Fruit fly (Drosophila melanogaster) whole organism, embryonic: ENCODE measurements around the gene Pdhb.

ENCODE experiments used
- BtbVII ChIP-seq: fragments of 200-800 bp; sonication (Bioruptor generic); optimal IDR thresholded peaks from 3 replicates; lab custom pipeline; 2017; ENCODE audit warnings: missing biosample characterization, mild to moderate bottlenecking, missing genetic modification characterization
- CG10565 ChIP-seq: fragments of 200-800 bp; sonication (Bioruptor generic); optimal IDR thresholded peaks from 3 replicates; lab custom pipeline; 2016; ENCODE audit warnings: missing biosample characterization, mild to moderate bottlenecking, missing genetic modification characterization
- CG11093 ChIP-seq: fragments of 200-800 bp; sonication (Bioruptor generic); IDR thresholded peaks from 3 replicates; pipeline ENCODE4 v1.3.6; 2022; ENCODE audit warnings: missing biosample characterization, missing genetic modification characterization
- CG11504 ChIP-seq: fragments of 200-800 bp; sonication (Bioruptor generic); optimal IDR thresholded peaks from 3 replicates; lab custom pipeline; 2019; ENCODE audit warnings: missing biosample characterization, mild to moderate bottlenecking, missing genetic modification characterization, moderate library complexity
- CG11695 ChIP-seq: fragments of 200-800 bp; sonication (Bioruptor generic); IDR thresholded peaks from 3 replicates; pipeline ENCODE4 v1.3.6; 2022; ENCODE audit warnings: missing biosample characterization, missing genetic modification characterization
- CG12769 ChIP-seq: fragments of 200-800 bp; sonication (Bioruptor generic); optimal IDR thresholded peaks from 2 replicates; lab custom pipeline; 2019; ENCODE audit warnings: missing biosample characterization, mild to moderate bottlenecking, missing genetic modification characterization, moderate library complexity
- CG15479 ChIP-seq: fragments of 200-800 bp; sonication (Bioruptor generic); optimal IDR thresholded peaks from 3 replicates; lab custom pipeline; 2019; ENCODE audit warnings: missing biosample characterization, mild to moderate bottlenecking, missing genetic modification characterization, moderate library complexity
- CG1603 ChIP-seq: fragments of 200-800 bp; sonication (Bioruptor generic); optimal IDR thresholded peaks from 2 replicates; lab custom pipeline; 2019; ENCODE audit warnings: missing biosample characterization, mild to moderate bottlenecking, missing genetic modification characterization, moderate library complexity
- CG17328 ChIP-seq: fragments of 200-800 bp; sonication (Bioruptor generic); IDR thresholded peaks from 2 replicates; pipeline ENCODE4 v1.3.6; 2022; ENCODE audit warnings: missing biosample characterization, missing genetic modification characterization
- CG17359 ChIP-seq: fragments of 200-800 bp; sonication (Bioruptor generic); optimal IDR thresholded peaks from 3 replicates; lab custom pipeline; 2018; ENCODE audit warnings: missing biosample characterization, mild to moderate bottlenecking, missing genetic modification characterization, moderate library complexity
- CG17829 ChIP-seq: fragments of 200-800 bp; optimal IDR thresholded peaks from 2 replicates; lab custom pipeline; 2019; ENCODE audit warnings: missing biosample characterization, mild to moderate bottlenecking, missing genetic modification characterization, moderate library complexity
- CG18599 ChIP-seq: fragments of 200-800 bp; sonication (Bioruptor generic); optimal IDR thresholded peaks from 3 replicates; lab custom pipeline; 2017; ENCODE audit warnings: missing biosample characterization, missing genetic modification characterization, mild to moderate bottlenecking, moderate library complexity, missing genetic modification reagents
- CG2875 ChIP-seq: fragments of 200-800 bp; sonication (Bioruptor generic); optimal IDR thresholded peaks from 2 replicates; lab custom pipeline; 2017; ENCODE audit warnings: missing biosample characterization, mild to moderate bottlenecking, missing genetic modification characterization, missing genetic modification reagents
- CG34422 ChIP-seq: fragments of 200-800 bp; sonication (Bioruptor generic); IDR thresholded peaks from 3 replicates; pipeline ENCODE4 v1.3.6; 2022; ENCODE audit warnings: missing biosample characterization, missing genetic modification characterization
- CG6175 ChIP-seq: fragments of 200-800 bp; sonication (Bioruptor generic); IDR thresholded peaks from 3 replicates; pipeline ENCODE4 v1.3.6; 2022; ENCODE audit warnings: missing biosample characterization, missing genetic modification characterization
- CG7357 ChIP-seq: fragments of 200-800 bp; sonication (Bioruptor generic); IDR thresholded peaks from 3 replicates; pipeline ENCODE4 v1.3.6; 2022; ENCODE audit warnings: missing biosample characterization, missing genetic modification characterization
- CG9817 ChIP-seq: fragments of 200-800 bp; sonication (Bioruptor generic); optimal IDR thresholded peaks from 2 replicates; lab custom pipeline; 2018; ENCODE audit warnings: missing biosample characterization, mild to moderate bottlenecking, missing genetic modification characterization, moderate library complexity
- D19B ChIP-seq: fragments of 200-800 bp; sonication (Bioruptor generic); optimal IDR thresholded peaks from 2 replicates; lab custom pipeline; 2017; ENCODE audit warnings: missing biosample characterization, mild to moderate bottlenecking, missing genetic modification characterization
- Dad ChIP-seq: fragments of 200-800 bp; sonication (Bioruptor generic); optimal IDR thresholded peaks from 3 replicates; lab custom pipeline; 2016; ENCODE audit warnings: missing biosample characterization, missing genetic modification characterization
- Ets65A ChIP-seq: fragments of 200-800 bp; sonication (Bioruptor generic); peaks from one replicate; lab custom pipeline; 2016; ENCODE audit warnings: missing biosample characterization, missing genetic modification characterization
- Ets97D ChIP-seq: fragments of 200-800 bp; sonication (Bioruptor generic); optimal IDR thresholded peaks from 3 replicates; lab custom pipeline; 2016; ENCODE audit warnings: missing biosample characterization, missing genetic modification characterization
- Gug ChIP-seq: fragments of 200-800 bp; sonication (Bioruptor generic); IDR thresholded peaks from 4 replicates; pipeline ENCODE4 v1.3.6; 2022; ENCODE audit warnings: missing biosample characterization, missing genetic modification characterization
- H15 ChIP-seq: fragments of 200-800 bp; sonication (Bioruptor generic); IDR thresholded peaks from 3 replicates; pipeline ENCODE4 v1.3.6; 2022; ENCODE audit warnings: missing biosample characterization, missing genetic modification characterization
- HLHmδ ChIP-seq: fragments of 200-800 bp; sonication (Bioruptor generic); optimal IDR thresholded peaks from 2 replicates; lab custom pipeline; 2018; ENCODE audit warnings: missing biosample characterization, mild to moderate bottlenecking, missing genetic modification characterization, moderate library complexity
- Hand ChIP-seq: fragments of 200-800 bp; sonication (Bioruptor generic); optimal IDR thresholded peaks from 2 replicates; lab custom pipeline; 2017; ENCODE audit warnings: mild to moderate bottlenecking, missing biosample characterization, missing genetic modification reagents, missing genetic modification characterization
- Hr3 ChIP-seq: fragments of 200-800 bp; sonication (Bioruptor generic); optimal IDR thresholded peaks from 3 replicates; lab custom pipeline; 2016; ENCODE audit warnings: missing biosample characterization, missing genetic modification characterization
- Hsf ChIP-seq: fragments of 200-800 bp; sonication (Bioruptor generic); optimal IDR thresholded peaks from 3 replicates; lab custom pipeline; 2016; ENCODE audit warnings: missing biosample characterization, missing genetic modification characterization
- Pdp1 ChIP-seq, 2 experiments: fragments of 200-800 bp; sonication (Bioruptor generic); optimal IDR thresholded peaks; 3 replicates each; lab custom pipeline; 2016; ENCODE audit warnings: missing biosample characterization in 2 of 2, missing genetic modification characterization in 2 of 2, mild to moderate bottlenecking in 1 of 2, moderate library complexity in 1 of 2
- Rfx ChIP-seq: fragments of 200-800 bp; sonication (Bioruptor generic); IDR thresholded peaks from 2 replicates; pipeline ENCODE4 v1.3.6; 2022; ENCODE audit warnings: missing biosample characterization, missing genetic modification characterization
- Spps ChIP-seq: fragments of 200-800 bp; sonication (Bioruptor generic); optimal IDR thresholded peaks from 2 replicates; lab custom pipeline; 2018; ENCODE audit warnings: missing biosample characterization, mild to moderate bottlenecking, missing genetic modification characterization
- Sry-δ ChIP-seq: fragments of 200-800 bp; sonication (Bioruptor generic); optimal IDR thresholded peaks from 2 replicates; lab custom pipeline; 2016; ENCODE audit warnings: missing biosample characterization, missing genetic modification characterization
- Usf ChIP-seq: fragments of 200-800 bp; sonication (Bioruptor generic); optimal IDR thresholded peaks from 2 replicates; lab custom pipeline; 2017; ENCODE audit warnings: missing genotype, missing biosample characterization, missing genetic modification characterization
- Xbp1 ChIP-seq: fragments of 200-800 bp; sonication (Bioruptor generic); optimal IDR thresholded peaks from 3 replicates; lab custom pipeline; 2016; ENCODE audit warnings: missing biosample characterization, mild to moderate bottlenecking, missing genetic modification characterization
- al ChIP-seq: fragments of 200-800 bp; sonication (Bioruptor generic); IDR thresholded peaks from 2 replicates; pipeline ENCODE4 v1.3.6; 2022; ENCODE audit warnings: missing biosample characterization, missing genetic modification characterization
- caup ChIP-seq: fragments of 200-800 bp; sonication (Bioruptor generic); optimal IDR thresholded peaks from 3 replicates; lab custom pipeline; 2017; ENCODE audit warnings: missing biosample characterization, mild to moderate bottlenecking, missing genetic modification characterization, moderate library complexity; ENCODE audit not compliant: severe bottlenecking
- croc ChIP-seq: fragments of 200-800 bp; sonication (Bioruptor generic); conservative IDR thresholded peaks from 3 replicates; pipeline ENCODE4 v1.3.6; 2022; ENCODE audit warnings: missing biosample characterization, missing genetic modification characterization
- ewg ChIP-seq: fragments of 200-800 bp; sonication (Bioruptor generic); optimal IDR thresholded peaks from 3 replicates; lab custom pipeline; 2017; ENCODE audit warnings: mild to moderate bottlenecking, missing biosample characterization, missing genetic modification reagents, missing genetic modification characterization
- exex ChIP-seq: fragments of 200-800 bp; sonication (Bioruptor generic); optimal IDR thresholded peaks from 4 replicates; lab custom pipeline; 2018; ENCODE audit warnings: missing biosample characterization, mild to moderate bottlenecking, missing genetic modification characterization, moderate library complexity
- grau ChIP-seq: fragments of 200-800 bp; optimal IDR thresholded peaks from 3 replicates; lab custom pipeline; 2019; ENCODE audit warnings: missing biosample characterization, mild to moderate bottlenecking, missing genetic modification characterization, moderate library complexity
- gsb ChIP-seq: fragments of 200-800 bp; sonication (Bioruptor generic); IDR thresholded peaks from 2 replicates; pipeline ENCODE4 v1.3.6; 2022; ENCODE audit warnings: missing biosample characterization, missing genetic modification characterization
- pho ChIP-seq: fragments of 200-800 bp; sonication (Bioruptor generic); optimal IDR thresholded peaks from 2 replicates; lab custom pipeline; 2016; ENCODE audit warnings: missing biosample characterization, missing genetic modification characterization
- prd ChIP-seq, 3 experiments: fragments of >200 bp in 2 of 3; fragments of 200-800 bp in 1 of 3; sonication (Bioruptor generic) in 1 of 3; optimal IDR thresholded peaks in 2 of 3; IDR thresholded peaks in 1 of 3; 2 replicates in 2 of 3; 3 replicates in 1 of 3; pipeline versions ENCODE4 v1.3.6 to Lab custom; 2017 to 2022; ENCODE audit warnings: missing biosample characterization in 1 of 3, missing genetic modification characterization in 1 of 3
- pzg ChIP-seq: fragments of 200-800 bp; sonication (Bioruptor generic); optimal IDR thresholded peaks from 3 replicates; lab custom pipeline; 2018; ENCODE audit warnings: missing biosample characterization, mild to moderate bottlenecking, missing genetic modification characterization, moderate library complexity
- ranshi ChIP-seq: fragments of 200-800 bp; sonication (Bioruptor generic); IDR thresholded peaks from 2 replicates; pipeline ENCODE4 v1.3.6; 2022; ENCODE audit warnings: missing biosample characterization, missing genetic modification characterization
- slbo ChIP-seq: fragments of 200-800 bp; sonication (Bioruptor generic); IDR thresholded peaks from 2 replicates; pipeline ENCODE4 v1.3.6; 2022; ENCODE audit warnings: missing biosample characterization, missing genetic modification characterization
- sug ChIP-seq: fragments of 200-800 bp; optimal IDR thresholded peaks from 2 replicates; lab custom pipeline; 2019; ENCODE audit warnings: missing biosample characterization, mild to moderate bottlenecking, missing genetic modification characterization, moderate library complexity
- twi ChIP-seq: fragments of 200-800 bp; optimal IDR thresholded peaks from 2 replicates; lab custom pipeline; 2019; ENCODE audit warnings: missing biosample characterization, mild to moderate bottlenecking, missing genetic modification characterization, moderate library complexity
- usp ChIP-seq: fragments of >200 bp; optimal IDR thresholded peaks from 2 replicates; lab custom pipeline; 2017; ENCODE audit warnings: missing biosample characterization, missing genetic modification characterization
- vvl ChIP-seq: fragments of 200-800 bp; sonication (Bioruptor generic); IDR thresholded peaks from 2 replicates; pipeline ENCODE4 v1.3.6; 2022; ENCODE audit warnings: missing biosample characterization, missing genetic modification characterization
- wek ChIP-seq: fragments of 200-800 bp; sonication (Bioruptor generic); optimal IDR thresholded peaks from 3 replicates; lab custom pipeline; 2018; ENCODE audit warnings: missing biosample characterization, mild to moderate bottlenecking, missing genetic modification characterization, moderate library complexity

The Pdhb gene

DNA sequence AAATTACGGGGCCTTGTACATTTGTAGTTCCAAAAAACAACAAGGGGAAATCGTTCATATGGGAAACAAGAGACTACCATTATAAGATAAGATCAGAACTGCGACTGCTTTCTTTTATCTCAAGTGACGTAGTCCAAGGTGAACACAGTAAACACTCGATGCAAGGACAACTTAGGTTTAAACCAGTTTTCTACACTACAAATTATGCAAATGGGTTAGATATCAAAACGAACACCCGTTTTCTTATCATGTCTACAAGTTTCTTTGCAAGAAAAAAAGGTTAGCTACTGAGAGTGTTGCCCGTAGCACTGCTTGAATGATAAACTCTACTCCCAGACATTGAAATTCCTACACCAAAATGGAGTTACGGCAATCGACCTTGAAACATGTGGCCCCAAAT, 11.3 kb downstream of the Pdhb start (continued):
- TF ChIP-seq BtbVII (peak; percentile 30), CG12769 (peak; percentile 79), gsb (GFP tag; lab: Robert Waterston, UW) (peak; percentile 46), exex (tag; lab: Kevin White, UChicago) (no peak), usp (no peak), CG10565 (GFP tag; lab: Kevin White, UChicago) (no peak), Hsf (GFP tag; lab: Kevin White, UChicago) (peak; percentile 65), Pdp1 (GFP tag; optimal IDR thresholded peaks at IDR 0.05; lab: Kevin White, UChicago) (peak; percentile 69 to 76), grau (peak; percentile 96), wek (GFP tag; lab: Kevin White, UChicago) (peak; percentile 54), pzg (GFP tag; lab: Kevin White, UChicago) (no peak), al (GFP tag; lab: Robert Waterston, UW) (peak; percentile 68), Usf (peak; percentile 2), Spps (tag; lab: Kevin White, UChicago) (peak; percentile 40), CG6175 (GFP tag; lab: Robert Waterston, UW) (0 out of 3 replicates have a peak, but pooled peaks have one; percentile 52), ranshi (GFP tag; lab: Robert Waterston, UW) (peak; percentile 71; the same call in 1 of the 2 replicates), CG15479 (GFP tag; lab: Kevin White, UChicago) (no peak), CG18599 (GFP tag; lab: Kevin White, UChicago) (peak; percentile 65), croc (GFP tag; lab: Robert Waterston, UW) (peak; percentile 51; the same call in 2 of the 3 replicates), CG11504 (tag; lab: Kevin White, UChicago) (no peak), sug (tag; lab: Kevin White, UChicago) (no peak), Ets97D (GFP tag; lab: Kevin White, UChicago) (no peak), CG11093 (GFP tag; lab: Robert Waterston, UW) (peak; percentile 64; the same call in 2 of the 3 replicates), vvl (GFP tag; lab: Robert Waterston, UW) (peak; percentile 88), Xbp1 (peak; percentile 64), CG9817 (tag; lab: Kevin White, UChicago) (peak; percentile 57), CG1603 (peak; percentile 86), CG17829 (peak; percentile 56), CG11695 (peak; percentile 77), D19B (GFP tag; lab: Kevin White, UChicago) (peak; percentile 22), prd (optimal IDR thresholded peaks at IDR 0.05; lab: Kevin White, UChicago) (no peak), prd (GFP tag; IDR thresholded peaks at IDR 0.05; lab: Robert Waterston, UW) (peak; percentile 90), CG34422 (peak; percentile 85), Hr3 (GFP tag; lab: Kevin White, UChicago) (peak; percentile 39), caup (GFP tag; lab: Kevin White, UChicago) (peak; percentile 53), Gug (GFP tag; lab: Robert Waterston, UW) (peak; percentile 79), HLHmδ (no peak), CG7357 (GFP tag; lab: Robert Waterston, UW) (peak; percentile 63; the same call in 1 of the 3 replicates), Ets65A (GFP tag; lab: Kevin White, UChicago) (peak; percentile 94), Rfx (GFP tag; lab: Robert Waterston, UW) (peak; percentile 84), twi (tag; lab: Kevin White, UChicago) (peak; percentile 29), ewg (GFP tag; lab: Kevin White, UChicago) (peak; percentile 42), CG17359 (tag; lab: Kevin White, UChicago) (peak; percentile 52), Dad (peak; percentile 18), CG2875 (GFP tag; lab: Kevin White, UChicago) (peak; percentile 49), CG17328 (peak; percentile 73), pho (GFP tag; lab: Kevin White, UChicago) (peak; percentile 49), Hand (no peak), Sry-δ (GFP tag; lab: Kevin White, UChicago) (peak; percentile 14), slbo (peak; percentile 82), H15 (GFP tag; lab: Robert Waterston, UW) (peak; percentile 63; the same call in 1 of the 3 replicates)
